Fruit fly (Drosophila melanogaster) whole organism, pupa: ENCODE results near the gene CG43367.

Experiments
- CG10348 ChIP-seq: fragments of 200-800 bp; sonication (Bioruptor generic); IDR thresholded peaks from 2 replicates; pipeline ENCODE4 v1.3.6; 2022; ENCODE audit warnings: missing biosample characterization, missing genetic modification characterization
- CG12605 ChIP-seq: fragments of 200-800 bp; sonication (Bioruptor generic); IDR thresholded peaks from 2 replicates; pipeline ENCODE4 v1.3.6; 2022; ENCODE audit warnings: missing biosample characterization, missing genetic modification characterization
- CG13204 ChIP-seq: fragments of 200-800 bp; sonication (Bioruptor generic); optimal IDR thresholded peaks from 2 replicates; lab custom pipeline; 2018; ENCODE audit warnings: missing biosample characterization, mild to moderate bottlenecking, missing genetic modification characterization, moderate library complexity
- CG14655 ChIP-seq: fragments of 200-800 bp; sonication (Bioruptor generic); optimal IDR thresholded peaks from 3 replicates; lab custom pipeline; 2017; ENCODE audit warnings: mild to moderate bottlenecking, missing biosample characterization, missing genetic modification reagents, missing genetic modification characterization
- CG15710 ChIP-seq: fragments of 200-800 bp; sonication (Bioruptor generic); optimal IDR thresholded peaks from 2 replicates; lab custom pipeline; 2018; ENCODE audit warnings: missing biosample characterization, mild to moderate bottlenecking, missing genetic modification characterization, moderate library complexity
- CG17806 ChIP-seq: fragments of 200-800 bp; sonication (Bioruptor generic); optimal IDR thresholded peaks from 2 replicates; lab custom pipeline; 2018; ENCODE audit warnings: missing biosample characterization, mild to moderate bottlenecking, missing genetic modification characterization, moderate library complexity
- CG32121 ChIP-seq: fragments of 200-800 bp; sonication (Bioruptor generic); IDR thresholded peaks from 2 replicates; pipeline ENCODE4 v1.3.6; 2022; ENCODE audit warnings: missing biosample characterization, missing genetic modification characterization
- CG34367 ChIP-seq: fragments of 200-800 bp; sonication (Bioruptor generic); optimal IDR thresholded peaks from 2 replicates; lab custom pipeline; 2018; ENCODE audit warnings: missing biosample characterization, mild to moderate bottlenecking, missing genetic modification characterization
- CG4496 ChIP-seq: fragments of 200-800 bp; sonication (Bioruptor generic); IDR thresholded peaks from 3 replicates; pipeline ENCODE4 v1.3.6; 2022; ENCODE audit warnings: missing biosample characterization, missing genetic modification characterization
- CG8159 ChIP-seq: fragments of 200-800 bp; sonication (Bioruptor generic); optimal IDR thresholded peaks from 3 replicates; lab custom pipeline; 2018; ENCODE audit warnings: missing biosample characterization, mild to moderate bottlenecking, missing genetic modification characterization, moderate library complexity
- CG8301 ChIP-seq: fragments of 200-800 bp; sonication (Bioruptor generic); optimal IDR thresholded peaks from 2 replicates; lab custom pipeline; 2018; ENCODE audit warnings: missing biosample characterization, mild to moderate bottlenecking, missing genetic modification characterization
- CG9948 ChIP-seq: fragments of 200-800 bp; sonication (Bioruptor generic); optimal IDR thresholded peaks from 2 replicates; lab custom pipeline; 2018; ENCODE audit warnings: missing biosample characterization, mild to moderate bottlenecking, missing genetic modification characterization, moderate library complexity
- D1 ChIP-seq: fragments of 200-800 bp; sonication (Bioruptor generic); optimal IDR thresholded peaks from 2 replicates; lab custom pipeline; 2018; ENCODE audit warnings: missing biosample characterization, mild to moderate bottlenecking, missing genetic modification characterization, moderate library complexity
- EcR ChIP-seq: fragments of 200-800 bp; sonication (Bioruptor generic); optimal IDR thresholded peaks from 3 replicates; lab custom pipeline; 2019; ENCODE audit warnings: missing biosample characterization, missing genetic modification characterization, mild to moderate bottlenecking, moderate library complexity, missing genetic modification reagents
- Ets98B ChIP-seq: fragments of 200-800 bp; sonication (Bioruptor generic); IDR thresholded peaks from 2 replicates; pipeline ENCODE4 v1.3.6; 2022; ENCODE audit warnings: missing biosample characterization, missing genetic modification characterization
- Pif1A ChIP-seq: fragments of 200-800 bp; sonication (Bioruptor generic); optimal IDR thresholded peaks from 3 replicates; lab custom pipeline; 2016; ENCODE audit warnings: missing biosample characterization, missing genetic modification characterization
- Pif1B ChIP-seq: fragments of 200-800 bp; sonication (Bioruptor generic); optimal IDR thresholded peaks from 3 replicates; lab custom pipeline; 2016; ENCODE audit warnings: missing biosample characterization, missing genetic modification characterization
- Snoo ChIP-seq: fragments of 200-800 bp; sonication (Bioruptor generic); optimal IDR thresholded peaks from 3 replicates; lab custom pipeline; 2017; ENCODE audit warnings: missing biosample characterization, mild to moderate bottlenecking, missing genetic modification characterization, inconsistent platforms
- fd96Ca ChIP-seq: fragments of 200-800 bp; sonication (Bioruptor generic); IDR thresholded peaks from 3 replicates; pipeline ENCODE4 v1.3.6; 2022; ENCODE audit warnings: missing biosample characterization, missing genetic modification characterization
- gl ChIP-seq: fragments of 200-800 bp; sonication (Bioruptor generic); optimal IDR thresholded peaks from 2 replicates; lab custom pipeline; 2018; ENCODE audit warnings: missing biosample characterization, mild to moderate bottlenecking, missing genetic modification characterization
- rn ChIP-seq: fragments of 200-800 bp; sonication (Bioruptor generic); IDR thresholded peaks from 2 replicates; pipeline ENCODE4 v1.3.6; 2022; ENCODE audit warnings: missing biosample characterization, missing genetic modification characterization

The CG43367 gene

DNA sequence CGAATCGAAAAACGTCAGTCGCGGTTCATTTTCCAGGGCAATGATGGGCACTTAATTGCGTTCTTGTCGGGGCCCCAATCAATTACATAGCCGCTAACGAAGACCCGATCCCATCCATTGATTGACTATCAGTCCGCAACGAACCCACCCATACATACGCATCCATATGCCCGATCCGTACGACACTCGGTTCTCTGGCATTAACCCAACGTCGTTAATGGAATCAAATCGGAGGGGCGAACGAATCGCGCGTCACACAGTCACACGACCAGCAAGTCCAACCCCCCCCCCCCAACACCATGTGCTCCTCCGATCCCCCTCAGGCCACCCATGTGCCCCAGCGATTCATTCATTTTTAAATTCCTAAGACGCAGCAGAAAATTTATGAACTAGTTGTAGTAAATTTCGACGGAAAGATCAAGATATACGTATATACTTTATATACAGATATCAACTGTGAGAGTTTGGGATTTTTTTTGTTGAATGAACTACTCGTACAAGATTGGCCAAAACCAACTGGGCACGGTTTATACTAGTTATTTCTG is 27.5 kb downstream of the CG43367 start:
- TF ChIP-seq Pif1A (GFP tag; lab: Kevin White, UChicago) (no peak), EcR (GFP tag; lab: Kevin White, UChicago) (peak; percentile 74), gl (tag; lab: Kevin White, UChicago) (no peak), CG32121 (GFP tag; lab: Robert Waterston, UW) (peak; percentile 55; the same call in 1 of the 2 replicates), rn (GFP tag; lab: Robert Waterston, UW) (no peak), CG17806 (tag; lab: Kevin White, UChicago) (no peak), CG15710 (tag; lab: Kevin White, UChicago) (no peak), CG13204 (GFP tag; lab: Kevin White, UChicago) (peak; percentile 46), CG34367 (no peak), Snoo (tag; lab: Kevin White, UChicago) (no peak), Ets98B (GFP tag; lab: Robert Waterston, UW) (peak; percentile 64), CG12605 (GFP tag; lab: Robert Waterston, UW) (no peak), CG4496 (GFP tag; lab: Robert Waterston, UW) (peak; percentile 37; the same call in 1 of the 3 replicates), CG14655 (GFP tag; lab: Kevin White, UChicago) (no peak), CG8159 (peak; percentile 16)

dm6 chr3L:4221792-4222191 is 28.0 kb downstream of the CG43367 start:
- TF ChIP-seq CG32121 (GFP tag; lab: Robert Waterston, UW) (no peak), CG34367 (no peak), rn (GFP tag; lab: Robert Waterston, UW) (no peak), CG4496 (GFP tag; lab: Robert Waterston, UW) (no peak), CG13204 (GFP tag; lab: Kevin White, UChicago) (no peak), Snoo (tag; lab: Kevin White, UChicago) (no peak), gl (tag; lab: Kevin White, UChicago) (no peak), CG17806 (tag; lab: Kevin White, UChicago) (no peak), CG15710 (tag; lab: Kevin White, UChicago) (no peak), CG10348 (GFP tag; lab: Robert Waterston, UW) (no peak), Pif1B (GFP tag; lab: Kevin White, UChicago) (no peak), EcR (GFP tag; lab: Kevin White, UChicago) (no peak), Ets98B (GFP tag; lab: Robert Waterston, UW) (no peak), CG14655 (GFP tag; lab: Kevin White, UChicago) (no peak)

DNA sequence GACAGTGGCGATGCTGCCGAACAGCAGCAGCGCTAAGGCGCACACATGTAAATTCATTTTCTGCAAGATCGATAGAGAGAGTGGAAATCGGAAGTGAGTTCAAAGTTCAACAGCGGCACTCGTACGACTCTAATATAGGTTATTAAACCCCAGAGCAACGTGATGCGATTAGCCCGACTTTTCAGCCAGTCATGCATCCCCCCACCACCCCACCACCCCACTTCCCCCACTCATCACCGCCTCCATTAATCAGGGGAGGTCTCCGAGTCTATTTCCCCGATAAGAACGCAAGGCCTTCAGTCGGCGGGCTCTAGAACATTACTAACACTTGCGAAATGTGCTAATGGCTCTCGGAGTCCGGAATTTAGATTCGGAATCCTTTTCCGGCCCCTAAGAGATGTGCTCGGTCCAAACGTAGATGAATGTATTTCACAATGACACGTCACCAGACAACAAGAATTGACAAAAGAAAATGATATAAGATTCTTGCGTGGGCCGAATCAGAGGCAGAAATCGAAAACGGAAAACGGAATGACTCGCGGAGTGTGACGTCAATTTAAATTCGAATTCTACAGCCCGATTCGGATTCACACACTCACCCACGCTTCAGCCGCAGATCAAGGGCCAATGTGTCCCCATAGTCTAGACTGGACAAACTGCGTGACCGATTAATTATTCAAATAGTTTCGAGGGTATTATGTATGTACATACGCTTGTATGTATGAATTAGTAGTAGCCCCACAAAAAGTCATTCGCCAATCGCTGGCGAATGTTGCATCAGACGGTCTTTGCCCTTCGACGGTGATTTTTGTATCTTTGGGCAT is 32.1 kb downstream of the CG43367 start:
- no peak for TF ChIP-seq CG17806 (tag; lab: Kevin White, UChicago)
- peak; percentile 30; the same call in 1 of the 2 replicates for TF ChIP-seq Ets98B (GFP tag; lab: Robert Waterston, UW)
- TF ChIP-seq D1 (tag; lab: Kevin White, UChicago) = no peak
- no peak for TF ChIP-seq CG9948
- TF ChIP-seq Pif1B (GFP tag; lab: Kevin White, UChicago) = no peak
- TF ChIP-seq CG14655 (GFP tag; lab: Kevin White, UChicago) = peak; percentile 20
- no peak for TF ChIP-seq Pif1A (GFP tag; lab: Kevin White, UChicago)
- TF ChIP-seq CG4496 (GFP tag; lab: Robert Waterston, UW) = no peak
- no peak; the same call in 1 of the 2 replicates for TF ChIP-seq CG12605 (GFP tag; lab: Robert Waterston, UW)
- peak; percentile 8 for TF ChIP-seq gl (tag; lab: Kevin White, UChicago)
- peak; percentile 18 for TF ChIP-seq CG8301 (tag; lab: Kevin White, UChicago)
- TF ChIP-seq EcR (GFP tag; lab: Kevin White, UChicago) = peak; percentile 40
- TF ChIP-seq fd96Ca (GFP tag; lab: Robert Waterston, UW) = 0 out of 3 replicates have a peak, but pooled peaks have one; percentile 36
- no peak for TF ChIP-seq CG15710 (tag; lab: Kevin White, UChicago)
- TF ChIP-seq, all 21 proteins: peak for 6

DNA sequence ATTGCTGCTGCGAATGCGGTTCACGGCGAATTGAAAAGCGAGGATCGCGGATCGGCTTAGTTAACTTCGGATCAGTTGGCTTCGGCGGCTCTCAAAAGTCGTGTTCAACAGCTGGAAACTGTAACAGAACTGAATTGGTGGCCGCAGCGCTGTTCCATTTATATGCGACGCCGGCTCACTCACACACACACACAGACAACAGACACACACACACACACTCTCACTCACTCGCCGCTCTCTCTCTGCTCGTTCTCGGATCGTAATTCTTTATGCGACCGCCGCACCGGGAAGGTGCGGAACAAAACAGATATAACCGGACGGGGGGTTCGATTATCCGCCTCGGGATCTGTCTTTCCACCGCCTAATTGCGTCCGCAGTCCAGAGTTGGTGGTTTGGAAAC is 33.4 kb downstream of the CG43367 start, which contains the start of gene CG46460:
TSS of gene CG46460 (minus strand) at position 139 of the 400 bp plus-strand sequence.
- TF ChIP-seq CG34367 (no peak), CG8301 (tag; lab: Kevin White, UChicago) (no peak), CG12605 (GFP tag; lab: Robert Waterston, UW) (peak; percentile 43; the same call in 1 of the 2 replicates), CG9948 (no peak), D1 (tag; lab: Kevin White, UChicago) (no peak), gl (tag; lab: Kevin White, UChicago) (no peak), CG32121 (GFP tag; lab: Robert Waterston, UW) (peak; percentile 31; the same call in 1 of the 2 replicates), Ets98B (GFP tag; lab: Robert Waterston, UW) (peak; percentile 49; the same call in 1 of the 2 replicates), CG14655 (GFP tag; lab: Kevin White, UChicago) (peak; percentile 8), EcR (GFP tag; lab: Kevin White, UChicago) (peak; percentile 67), Pif1B (GFP tag; lab: Kevin White, UChicago) (no peak), CG15710 (tag; lab: Kevin White, UChicago) (peak; percentile 31), CG4496 (GFP tag; lab: Robert Waterston, UW) (peak; percentile 42; the same call in 1 of the 3 replicates), CG13204 (GFP tag; lab: Kevin White, UChicago) (peak; percentile 64), Snoo (tag; lab: Kevin White, UChicago) (no peak), Pif1A (GFP tag; lab: Kevin White, UChicago) (no peak), rn (GFP tag; lab: Robert Waterston, UW) (no peak), fd96Ca (GFP tag; lab: Robert Waterston, UW) (no peak; the same call in 2 of the 3 replicates), CG8159 (peak; percentile 42), CG10348 (GFP tag; lab: Robert Waterston, UW) (no peak), CG17806 (tag; lab: Kevin White, UChicago) (no peak)
- TF ChIP-seq, all 21 proteins: peak for 9
